Worm (Caenorhabditis elegans): ENCODE measurements around the gene tag-340.

tag-340 gene

DNA sequence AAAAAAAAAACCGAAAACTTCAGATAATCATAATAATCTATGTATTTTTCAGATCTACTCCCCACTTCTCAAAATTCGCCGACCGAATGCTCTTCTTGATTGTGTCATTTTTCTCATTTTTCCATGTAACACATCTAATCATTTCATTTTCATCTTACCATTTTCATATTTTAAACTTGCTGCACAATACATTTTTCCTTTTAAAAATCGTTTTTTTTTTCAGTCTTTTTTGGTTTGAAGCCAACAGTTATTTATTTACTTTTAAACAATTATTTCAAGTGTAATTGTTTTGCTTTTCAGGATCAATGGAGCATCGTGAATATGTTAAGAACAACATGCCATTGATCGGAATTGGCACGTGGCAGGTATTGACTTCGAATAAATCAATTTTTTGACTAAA, 41.3 kb upstream of the tag-340 start, which contains the start of gene C35D10.6:
C35D10.6 (plus strand) TSS at position 301 of the 400 bp plus-strand sequence.
- TF ChIP-seq ceh-82 (tag; optimal IDR thresholded peaks at IDR 0.05) (no peak), mep-1 (tag; optimal IDR thresholded peaks at IDR 0.05) (no peak), pha-4 (GFP tag; IDR thresholded peaks at IDR 0.05) (no peak), pha-4 (tag; optimal IDR thresholded peaks at IDR 0.05) (no peak), nhr-77 (tag; optimal IDR thresholded peaks at IDR 0.05) (no peak), vab-7 (GFP tag; IDR thresholded peaks at IDR 0.05) (no peak), set-16 (GFP tag; IDR thresholded peaks at IDR 0.05) (no peak), nhr-76 (tag; optimal IDR thresholded peaks at IDR 0.05) (no peak), nhr-102 (tag; optimal IDR thresholded peaks at IDR 0.05) (no peak)

DNA sequence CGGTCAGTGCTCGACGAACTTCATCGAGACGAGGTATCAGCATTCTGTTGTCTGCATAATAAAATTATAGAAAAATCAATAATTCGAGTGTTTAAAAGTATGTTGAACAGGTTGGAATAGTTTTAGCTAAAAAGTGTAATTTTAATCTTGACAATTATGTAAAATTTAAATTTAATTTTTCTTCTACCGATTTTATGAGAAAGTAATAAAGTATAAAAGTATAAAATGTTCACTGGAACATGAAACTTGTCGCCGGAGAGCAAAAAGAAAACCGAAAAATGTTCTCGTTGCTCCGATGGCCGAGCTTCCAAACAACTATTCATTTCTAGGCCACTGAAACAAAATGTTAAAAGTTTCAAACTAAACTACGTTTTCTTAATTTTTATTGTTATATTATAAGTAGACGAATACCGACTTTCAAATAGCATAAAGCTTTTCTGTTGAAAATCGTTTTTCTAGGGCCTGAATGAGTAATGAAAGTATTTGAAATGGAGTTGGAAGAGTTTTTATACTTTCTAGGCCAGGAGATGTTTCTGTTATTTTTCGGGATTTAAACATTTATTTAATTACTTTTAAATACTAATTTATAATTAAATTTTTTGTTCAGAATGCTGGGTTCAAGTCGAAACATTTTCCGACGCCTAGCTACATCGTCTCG, 38.4 kb upstream of the tag-340 start, which contains the start of the genes C35D10.10 and C35D10.5:
C35D10.10 (minus strand) TSS at position 51 of the 658 bp plus-strand sequence.
C35D10.5 (plus strand) TSS at position 608 of the 658 bp plus-strand sequence.
- peak; percentile 50 for TF ChIP-seq unc-130 (GFP tag; optimal IDR thresholded peaks at IDR 0.05)
- peak; percentile 55 for TF ChIP-seq mes-2 (tag; optimal IDR thresholded peaks at IDR 0.05; ENCODE audit: poor library complexity, severe bottlenecking)
- TF ChIP-seq hif-1 (tag; optimal IDR thresholded peaks at IDR 0.05) = peak in 1 of 2 experiments; percentile 50
- no peak for TF ChIP-seq Y48G9A.11 (GFP tag; IDR thresholded peaks at IDR 0.05)

- TF ChIP-seq hmg-1.1 (GFP tag; IDR thresholded peaks at IDR 0.05) (no peak), dmd-6 (GFP tag; IDR thresholded peaks at IDR 0.05) (no peak)
These were observed 37.2 kb upstream of the tag-340 start, which contains the start of gene coq-8 for ce11 chrIII:4863127-4863526. coq-8 (plus strand) TSS chrIII:4863427.

DNA sequence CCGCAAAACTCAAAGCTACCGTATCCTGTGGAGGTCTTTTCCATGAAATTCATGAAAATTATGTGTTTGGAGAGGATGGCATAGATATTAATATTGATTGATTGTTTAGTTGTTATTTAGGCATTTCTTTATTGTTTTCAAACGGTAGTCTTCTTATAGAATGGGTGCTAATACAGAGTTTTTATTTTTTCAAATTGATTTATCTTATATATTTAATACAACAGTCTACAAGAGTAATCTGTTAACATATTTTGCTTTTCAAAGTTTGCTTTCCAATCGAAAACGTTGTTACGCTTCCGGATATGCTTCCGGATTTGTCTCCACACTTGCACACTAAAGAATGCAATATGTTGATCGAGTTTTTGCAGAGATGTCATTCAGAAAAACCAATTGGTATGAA, 33.5 kb upstream of the tag-340 start, which contains the start of gene C35D10.17:
C35D10.17 (plus strand) TSS at position 301 of the 400 bp plus-strand sequence.
- TF ChIP-seq attf-4 (tag; optimal IDR thresholded peaks at IDR 0.05) (no peak), gei-8 (GFP tag; optimal IDR thresholded peaks at IDR 0.05) (no peak), Y105C5A.15 (GFP tag; IDR thresholded peaks at IDR 0.05) (no peak), daf-19 (GFP tag; conservative IDR thresholded peaks at IDR 0.05) (no peak), nhr-10 (tag; optimal IDR thresholded peaks at IDR 0.05) (no peak), ZK337.2 (GFP tag; IDR thresholded peaks at IDR 0.05) (no peak), nhr-6 (tag; optimal IDR thresholded peaks at IDR 0.05) (no peak), saeg-2 (GFP tag; IDR thresholded peaks at IDR 0.05) (no peak), unc-39 (tag; optimal IDR thresholded peaks at IDR 0.05) (no peak), mxl-2 (GFP tag; conservative IDR thresholded peaks at IDR 0.05) (no peak), lsy-2 (tag; optimal IDR thresholded peaks at IDR 0.05) (no peak), unc-62 (GFP tag; optimal IDR thresholded peaks at IDR 0.05 in 1 of 2) (no peak), unc-62 (tag; optimal IDR thresholded peaks at IDR 0.05) (no peak), egl-43 (GFP tag; IDR thresholded peaks at IDR 0.05) (no peak), ZK546.5 (tag; optimal IDR thresholded peaks at IDR 0.05) (no peak), lin-13 (GFP tag; optimal IDR thresholded peaks at IDR 0.05) (no peak), nhr-28 (tag; optimal IDR thresholded peaks at IDR 0.05) (no peak), nhr-102 (tag; optimal IDR thresholded peaks at IDR 0.05) (no peak), cey-2 (tag; optimal IDR thresholded peaks at IDR 0.05; ENCODE audit: borderline replicate concordance, insufficient read depth) (no peak)

DNA sequence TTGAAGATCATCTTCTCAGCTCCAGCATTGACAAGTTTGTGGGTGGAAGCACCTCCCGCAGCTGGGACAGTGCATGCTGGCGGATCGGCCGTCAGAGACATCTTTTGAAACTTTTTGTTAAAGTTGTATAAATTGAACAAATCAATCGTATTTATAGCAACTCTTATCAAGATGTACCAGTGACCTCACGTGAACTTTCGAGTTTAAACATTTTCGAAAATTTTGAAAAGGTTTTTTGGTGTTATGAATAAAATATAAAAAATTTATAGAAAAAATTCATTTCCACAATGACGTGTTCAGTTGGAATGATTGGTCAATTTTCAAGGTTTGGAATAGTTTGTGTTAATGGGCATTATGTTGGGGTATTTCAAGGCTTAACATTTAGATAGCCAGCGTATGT, 31.7 kb upstream of the tag-340 start, which contains the start of the genes msd-4 and C35D10.3:
msd-4 (minus strand) TSS at position 101 of the 400 bp plus-strand sequence.
C35D10.3 (plus strand) TSS at position 279 of the 400 bp plus-strand sequence.
- TF ChIP-seq nhr-237 (tag; optimal IDR thresholded peaks at IDR 0.05) (no peak), nhr-28 (tag; optimal IDR thresholded peaks at IDR 0.05) (no peak), R02D3.7 (tag; optimal IDR thresholded peaks at IDR 0.05) (no peak), F10B5.3 (tag; optimal IDR thresholded peaks at IDR 0.05) (no peak), rbr-2 (tag; optimal IDR thresholded peaks at IDR 0.05) (no peak), dpl-1 (GFP tag; optimal IDR thresholded peaks at IDR 0.05) (no peak), Y75B8A.6 (GFP tag; IDR thresholded peaks at IDR 0.05) (no peak)
